Fruit fly (Drosophila melanogaster): ENCODE data around the gene rod.
A peak's percentile ranks its signal among the peaks of the same experiment; 100 is the strongest.

rod gene

dm6 chr3R:31610639-31611594 is 30.2 kb downstream of the rod start, which contains the start of gene Med (continued):
- TF ChIP-seq eg (GFP tag; IDR thresholded peaks at IDR 0.05) (no peak), CG4318 (GFP tag; optimal IDR thresholded peaks at IDR 0.05) (no peak), net (GFP tag; optimal IDR thresholded peaks at IDR 0.05) (peak; percentile 42), cyc (GFP tag; optimal IDR thresholded peaks at IDR 0.05) (no peak), CG16779 (tag; optimal IDR thresholded peaks at IDR 0.05) (peak; percentile 5), lz (GFP tag; optimal IDR thresholded peaks at IDR 0.05) (peak; percentile 13), CG6792 (GFP tag; optimal IDR thresholded peaks at IDR 0.05) (no peak), CG3919 (GFP tag; optimal IDR thresholded peaks at IDR 0.05) (peak; percentile 8), Sox15 (GFP tag; optimal IDR thresholded peaks at IDR 0.05) (no peak), vri (GFP tag; optimal IDR thresholded peaks at IDR 0.05) (peak; percentile 44), CG11762 (GFP tag; optimal IDR thresholded peaks at IDR 0.05; ENCODE audit: insufficient read depth) (no peak), CG11902 (GFP tag; optimal IDR thresholded peaks at IDR 0.05) (no peak), CG8632 (GFP tag; optimal IDR thresholded peaks at IDR 0.05) (no peak), Sox14 (GFP tag; optimal IDR thresholded peaks at IDR 0.05) (peak; percentile 81), Met (GFP tag; optimal IDR thresholded peaks at IDR 0.05) (no peak), Eip75B (GFP tag; optimal IDR thresholded peaks at IDR 0.05) (no peak), OdsH (GFP tag; optimal IDR thresholded peaks at IDR 0.05) (no peak), CG34406 (GFP tag; optimal IDR thresholded peaks at IDR 0.05) (no peak)

- TF ChIP-seq CG6808 (GFP tag; optimal IDR thresholded peaks at IDR 0.05) (no peak), Sox14 (GFP tag; optimal IDR thresholded peaks at IDR 0.05) (no peak), CG10631 (GFP tag; optimal IDR thresholded peaks at IDR 0.05) (no peak), CG11294 (GFP tag; IDR thresholded peaks at IDR 0.05) (no peak), ss (GFP tag; optimal IDR thresholded peaks at IDR 0.05) (no peak), Lpt (GFP tag; optimal IDR thresholded peaks at IDR 0.05) (no peak), topi (GFP tag; optimal IDR thresholded peaks at IDR 0.05) (no peak), dsx (GFP tag; optimal IDR thresholded peaks at IDR 0.05; ENCODE audit: poor library complexity, severe bottlenecking) (no peak)
These were observed 31.8 kb downstream of the rod start, which contains the start of gene CycG for dm6 chr3R:31612564-31612963. TSS of gene CycG (minus strand) at chr3R:31612664.

- peak; percentile 98 for TF ChIP-seq dac (GFP tag; optimal IDR thresholded peaks at IDR 0.05)
- peak; percentile 99 for TF ChIP-seq Met (GFP tag; optimal IDR thresholded peaks at IDR 0.05)
- TF ChIP-seq CG8319 (GFP tag; optimal IDR thresholded peaks at IDR 0.05) = peak; percentile 99
- TF ChIP-seq ss (GFP tag; optimal IDR thresholded peaks at IDR 0.05) = peak; percentile 90 to 95
- TF ChIP-seq CG34406 (GFP tag; optimal IDR thresholded peaks at IDR 0.05) = peak; percentile 99
- peak; percentile 99 for TF ChIP-seq lz (GFP tag; optimal IDR thresholded peaks at IDR 0.05)
- TF ChIP-seq fkh (GFP tag; optimal IDR thresholded peaks at IDR 0.05) = peak; percentile 95
- TF ChIP-seq net (GFP tag; optimal IDR thresholded peaks at IDR 0.05) = peak; percentile 99
- peak; percentile 100 for TF ChIP-seq eg (GFP tag; IDR thresholded peaks at IDR 0.05)
- peak; percentile 95 for TF ChIP-seq fd59A (GFP tag; optimal IDR thresholded peaks at IDR 0.05)
- peak; percentile 98 for TF ChIP-seq CG11762 (GFP tag; optimal IDR thresholded peaks at IDR 0.05; ENCODE audit: insufficient read depth)
- TF ChIP-seq CG9139 (GFP tag; optimal IDR thresholded peaks at IDR 0.05) = peak; percentile 91
- TF ChIP-seq fd85E (GFP tag; optimal IDR thresholded peaks at IDR 0.05) = peak; percentile 91
- TF ChIP-seq CG7368 (GFP tag; optimal IDR thresholded peaks at IDR 0.05) = peak; percentile 99
- TF ChIP-seq pdm3 (GFP tag; optimal IDR thresholded peaks at IDR 0.05) = peak; percentile 100
- peak; percentile 98 for TF ChIP-seq vri (GFP tag; optimal IDR thresholded peaks at IDR 0.05)
- TF ChIP-seq Eip75B (GFP tag; optimal IDR thresholded peaks at IDR 0.05) = peak; percentile 99
- peak; percentile 99 for TF ChIP-seq Lpt (GFP tag; optimal IDR thresholded peaks at IDR 0.05)
- TF ChIP-seq Hr39 (GFP tag; optimal IDR thresholded peaks at IDR 0.05) = peak; percentile 99
- TF ChIP-seq Eip93F (GFP tag; optimal IDR thresholded peaks at IDR 0.05) = peak; percentile 97
- peak; percentile 99 for TF ChIP-seq cyc (GFP tag; optimal IDR thresholded peaks at IDR 0.05)
- peak; percentile 89 for TF ChIP-seq Blimp-1 (GFP tag; optimal IDR thresholded peaks at IDR 0.05)
- TF ChIP-seq topi (GFP tag; optimal IDR thresholded peaks at IDR 0.05) = peak; percentile 99
- peak; percentile 99 for TF ChIP-seq CG32006 (GFP tag; optimal IDR thresholded peaks at IDR 0.05)
- TF ChIP-seq Sox15 (GFP tag; optimal IDR thresholded peaks at IDR 0.05) = peak; percentile 99
- peak; percentile 99 for TF ChIP-seq esn (GFP tag; optimal IDR thresholded peaks at IDR 0.05)
- TF ChIP-seq acj6 (GFP tag; optimal IDR thresholded peaks at IDR 0.05) = peak; percentile 99
- peak; percentile 99 for TF ChIP-seq svp (GFP tag)
- TF ChIP-seq CG8119 (GFP tag; IDR thresholded peaks at IDR 0.05) = peak; percentile 98
- peak; percentile 100 for TF ChIP-seq Sox14 (GFP tag; optimal IDR thresholded peaks at IDR 0.05)
- TF ChIP-seq CG6276 (GFP tag; optimal IDR thresholded peaks at IDR 0.05) = peak; percentile 96
- TF ChIP-seq dsx (GFP tag; optimal IDR thresholded peaks at IDR 0.05; ENCODE audit: poor library complexity, severe bottlenecking) = peak; percentile 98
- TF ChIP-seq CG1621 (tag; optimal IDR thresholded peaks at IDR 0.05) = peak; percentile 98
These were observed 35.2 kb downstream of the rod start, which contains the start of the genes Mnat9 and CG1792 for dm6 chr3R:31616001-31616400. TSS of gene Mnat9 (minus strand) at chr3R:31616160. TSS of gene CG1792 (plus strand) at chr3R:31616303.
